Worm (Caenorhabditis elegans): ENCODE measurements around the gene Y39B6A.27.

ce11 chrV:19047442-19047841 is 15.9 kb downstream of the Y39B6A.27 start:
- TF ChIP-seq ztf-23 (GFP tag; IDR thresholded peaks at IDR 0.05) (no peak), ztf-29 (GFP tag; IDR thresholded peaks at IDR 0.05) (no peak), flt-1 (GFP tag; IDR thresholded peaks at IDR 0.05) (no peak), klf-2 (GFP tag; conservative IDR thresholded peaks at IDR 0.05) (no peak)

Measured in whole organism, midembryonic.